Fruit fly (Drosophila melanogaster): Measurements from ENCODE around the gene nerfin-1.

The nerfin-1 gene

dm6 chr3L:882236-882891 lies 26.5 kb upstream of the nerfin-1 start (continued):
- TF ChIP-seq CG12236 (GFP tag; optimal IDR thresholded peaks at IDR 0.05) (no peak), CG8388 (GFP tag; optimal IDR thresholded peaks at IDR 0.05) (no peak), CG12219 (GFP tag; optimal IDR thresholded peaks at IDR 0.05) (no peak), CG13123 (GFP tag; optimal IDR thresholded peaks at IDR 0.05) (no peak), salm (tag; optimal IDR thresholded peaks at IDR 0.05) (no peak), Max (GFP tag; optimal IDR thresholded peaks at IDR 0.05) (no peak), CG8359 (GFP tag; optimal IDR thresholded peaks at IDR 0.05; ENCODE audit: borderline replicate concordance) (no peak), CG9817 (tag; optimal IDR thresholded peaks at IDR 0.05) (peak; percentile 13), Pdp1 (GFP tag; optimal IDR thresholded peaks at IDR 0.05) (peak in 1 of 2 experiments; percentile 81), dmrt99B (tag; optimal IDR thresholded peaks at IDR 0.05) (peak; percentile 58), CG14050 (GFP tag; IDR thresholded peaks at IDR 0.05) (no peak), ssp (GFP tag; IDR thresholded peaks at IDR 0.05) (no peak), tna (GFP tag; IDR thresholded peaks at IDR 0.05; ENCODE audit: partially characterized antibody) (no peak), stc (GFP tag; IDR thresholded peaks at IDR 0.05) (peak; percentile 49; the same call in 1 of the 2 replicates), sisA (GFP tag; IDR thresholded peaks at IDR 0.05) (peak; percentile 20; the same call in 1 of the 2 replicates), D19A (tag; optimal IDR thresholded peaks at IDR 0.05) (peak; percentile 40), CG8290 (GFP tag; optimal IDR thresholded peaks at IDR 0.05) (peak; percentile 73), CG8290 (tag; optimal IDR thresholded peaks at IDR 0.05) (peak in 1 of 2 experiments; percentile 32), CG4424 (GFP tag; optimal IDR thresholded peaks at IDR 0.05) (peak; percentile 23), CG17385 (GFP tag; optimal IDR thresholded peaks at IDR 0.05) (no peak), slbo (GFP tag; IDR thresholded peaks at IDR 0.05) (no peak), CG13287 (GFP tag; IDR thresholded peaks at IDR 0.05; ENCODE audit: partially characterized antibody) (0 out of 2 replicates have a peak, but pooled peaks have one; percentile 0), CG6854 (GFP tag; optimal IDR thresholded peaks at IDR 0.05) (peak; percentile 16), CG10979 (tag; optimal IDR thresholded peaks at IDR 0.05) (peak; percentile 40), gem (tag; optimal IDR thresholded peaks at IDR 0.05) (peak; percentile 54), hbn (GFP tag; IDR thresholded peaks at IDR 0.05; ENCODE audit: partially characterized antibody) (no peak), CG2116 (GFP tag; optimal IDR thresholded peaks at IDR 0.05) (no peak), Asciz (GFP tag; optimal IDR thresholded peaks at IDR 0.05) (no peak), chn (GFP tag; optimal IDR thresholded peaks at IDR 0.05) (no peak), bowl (GFP tag; IDR thresholded peaks at IDR 0.05) (no peak), Bteb2 (GFP tag; optimal IDR thresholded peaks at IDR 0.05) (no peak), CG12104 (GFP tag; optimal IDR thresholded peaks at IDR 0.05) (peak; percentile 18), CG9727 (GFP tag; optimal IDR thresholded peaks at IDR 0.05) (peak; percentile 44), sens-2 (GFP tag; IDR thresholded peaks at IDR 0.05) (no peak), CG1529 (GFP tag; optimal IDR thresholded peaks at IDR 0.05) (no peak), wek (GFP tag; optimal IDR thresholded peaks at IDR 0.05) (no peak), Sox100B (GFP tag; optimal IDR thresholded peaks at IDR 0.05) (peak; percentile 20), CG7556 (GFP tag; optimal IDR thresholded peaks at IDR 0.05) (peak; percentile 38), Hr51 (GFP tag; optimal IDR thresholded peaks at IDR 0.05) (no peak), CG11398 (GFP tag; optimal IDR thresholded peaks at IDR 0.05) (no peak), CG13424 (tag; optimal IDR thresholded peaks at IDR 0.05) (no peak), jumu (GFP tag; optimal IDR thresholded peaks at IDR 0.05) (no peak), Dfd (GFP tag; optimal IDR thresholded peaks at IDR 0.05) (no peak), grau (tag; optimal IDR thresholded peaks at IDR 0.05) (peak; percentile 42), H15 (GFP tag; IDR thresholded peaks at IDR 0.05) (no peak), fu2 (GFP tag; optimal IDR thresholded peaks at IDR 0.05) (no peak), CG6654 (GFP tag; optimal IDR thresholded peaks at IDR 0.05) (peak; percentile 15), Antp (GFP tag; optimal IDR thresholded peaks at IDR 0.05) (no peak), Optix (GFP tag; IDR thresholded peaks at IDR 0.05) (no peak), CG18599 (GFP tag; optimal IDR thresholded peaks at IDR 0.05) (peak; percentile 71)

All from whole organism, embryonic.